Fruit fly (Drosophila melanogaster) whole organism, pupa: ENCODE measurements around the gene Sytbeta.

Experiments used
- CG10348 ChIP-seq: fragments of 200-800 bp; sonication (Bioruptor generic); IDR thresholded peaks from 2 replicates; pipeline ENCODE4 v1.3.6; 2022; ENCODE audit warnings: missing biosample characterization, missing genetic modification characterization
- CG12605 ChIP-seq: fragments of 200-800 bp; sonication (Bioruptor generic); IDR thresholded peaks from 2 replicates; pipeline ENCODE4 v1.3.6; 2022; ENCODE audit warnings: missing biosample characterization, missing genetic modification characterization
- CG13204 ChIP-seq: fragments of 200-800 bp; sonication (Bioruptor generic); optimal IDR thresholded peaks from 2 replicates; lab custom pipeline; 2018; ENCODE audit warnings: missing biosample characterization, mild to moderate bottlenecking, missing genetic modification characterization, moderate library complexity
- CG14655 ChIP-seq: fragments of 200-800 bp; sonication (Bioruptor generic); optimal IDR thresholded peaks from 3 replicates; lab custom pipeline; 2017; ENCODE audit warnings: mild to moderate bottlenecking, missing biosample characterization, missing genetic modification reagents, missing genetic modification characterization
- CG15710 ChIP-seq: fragments of 200-800 bp; sonication (Bioruptor generic); optimal IDR thresholded peaks from 2 replicates; lab custom pipeline; 2018; ENCODE audit warnings: missing biosample characterization, mild to moderate bottlenecking, missing genetic modification characterization, moderate library complexity
- CG17806 ChIP-seq: fragments of 200-800 bp; sonication (Bioruptor generic); optimal IDR thresholded peaks from 2 replicates; lab custom pipeline; 2018; ENCODE audit warnings: missing biosample characterization, mild to moderate bottlenecking, missing genetic modification characterization, moderate library complexity
- CG32121 ChIP-seq: fragments of 200-800 bp; sonication (Bioruptor generic); IDR thresholded peaks from 2 replicates; pipeline ENCODE4 v1.3.6; 2022; ENCODE audit warnings: missing biosample characterization, missing genetic modification characterization
- CG34367 ChIP-seq: fragments of 200-800 bp; sonication (Bioruptor generic); optimal IDR thresholded peaks from 2 replicates; lab custom pipeline; 2018; ENCODE audit warnings: missing biosample characterization, mild to moderate bottlenecking, missing genetic modification characterization
- CG4496 ChIP-seq: fragments of 200-800 bp; sonication (Bioruptor generic); IDR thresholded peaks from 3 replicates; pipeline ENCODE4 v1.3.6; 2022; ENCODE audit warnings: missing biosample characterization, missing genetic modification characterization
- CG8159 ChIP-seq: fragments of 200-800 bp; sonication (Bioruptor generic); optimal IDR thresholded peaks from 3 replicates; lab custom pipeline; 2018; ENCODE audit warnings: missing biosample characterization, mild to moderate bottlenecking, missing genetic modification characterization, moderate library complexity
- CG8301 ChIP-seq: fragments of 200-800 bp; sonication (Bioruptor generic); optimal IDR thresholded peaks from 2 replicates; lab custom pipeline; 2018; ENCODE audit warnings: missing biosample characterization, mild to moderate bottlenecking, missing genetic modification characterization
- CG9948 ChIP-seq: fragments of 200-800 bp; sonication (Bioruptor generic); optimal IDR thresholded peaks from 2 replicates; lab custom pipeline; 2018; ENCODE audit warnings: missing biosample characterization, mild to moderate bottlenecking, missing genetic modification characterization, moderate library complexity
- D1 ChIP-seq: fragments of 200-800 bp; sonication (Bioruptor generic); optimal IDR thresholded peaks from 2 replicates; lab custom pipeline; 2018; ENCODE audit warnings: missing biosample characterization, mild to moderate bottlenecking, missing genetic modification characterization, moderate library complexity
- EcR ChIP-seq: fragments of 200-800 bp; sonication (Bioruptor generic); optimal IDR thresholded peaks from 3 replicates; lab custom pipeline; 2019; ENCODE audit warnings: missing biosample characterization, missing genetic modification characterization, mild to moderate bottlenecking, moderate library complexity, missing genetic modification reagents
- Ets98B ChIP-seq: fragments of 200-800 bp; sonication (Bioruptor generic); IDR thresholded peaks from 2 replicates; pipeline ENCODE4 v1.3.6; 2022; ENCODE audit warnings: missing biosample characterization, missing genetic modification characterization
- Pif1A ChIP-seq: fragments of 200-800 bp; sonication (Bioruptor generic); optimal IDR thresholded peaks from 3 replicates; lab custom pipeline; 2016; ENCODE audit warnings: missing biosample characterization, missing genetic modification characterization
- Pif1B ChIP-seq: fragments of 200-800 bp; sonication (Bioruptor generic); optimal IDR thresholded peaks from 3 replicates; lab custom pipeline; 2016; ENCODE audit warnings: missing biosample characterization, missing genetic modification characterization
- Snoo ChIP-seq: fragments of 200-800 bp; sonication (Bioruptor generic); optimal IDR thresholded peaks from 3 replicates; lab custom pipeline; 2017; ENCODE audit warnings: missing biosample characterization, mild to moderate bottlenecking, missing genetic modification characterization, inconsistent platforms
- fd96Ca ChIP-seq: fragments of 200-800 bp; sonication (Bioruptor generic); IDR thresholded peaks from 3 replicates; pipeline ENCODE4 v1.3.6; 2022; ENCODE audit warnings: missing biosample characterization, missing genetic modification characterization
- gl ChIP-seq: fragments of 200-800 bp; sonication (Bioruptor generic); optimal IDR thresholded peaks from 2 replicates; lab custom pipeline; 2018; ENCODE audit warnings: missing biosample characterization, mild to moderate bottlenecking, missing genetic modification characterization
- rn ChIP-seq: fragments of 200-800 bp; sonication (Bioruptor generic); IDR thresholded peaks from 2 replicates; pipeline ENCODE4 v1.3.6; 2022; ENCODE audit warnings: missing biosample characterization, missing genetic modification characterization

The Sytbeta gene

DNA sequence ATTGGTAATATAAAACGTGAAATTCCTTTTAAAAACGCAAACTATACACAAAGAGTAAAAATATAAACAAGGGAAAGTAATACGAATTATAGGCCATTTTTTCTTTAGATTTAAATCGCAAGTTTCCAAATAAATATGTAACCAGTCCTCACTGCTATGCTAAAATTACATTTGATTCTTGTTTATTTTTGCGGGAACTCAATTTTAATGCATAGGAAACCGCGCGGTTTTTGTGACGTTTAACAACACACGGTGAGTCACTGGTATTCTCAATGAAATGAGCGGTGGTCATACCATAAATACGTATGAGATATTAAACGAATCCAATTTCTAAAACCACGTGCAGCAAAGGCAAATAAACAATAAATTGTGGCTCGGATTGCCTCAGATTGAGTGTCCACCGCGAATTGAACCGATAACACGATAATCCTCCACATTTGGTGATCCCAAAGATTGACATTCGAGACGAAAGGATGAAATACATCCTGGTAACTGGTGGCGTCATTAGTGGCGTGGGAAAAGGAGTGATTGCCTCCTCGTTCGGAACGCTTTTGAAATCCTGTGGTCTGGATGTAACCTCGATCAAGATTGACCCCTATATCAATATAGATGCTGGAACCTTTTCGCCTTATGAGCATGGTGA is 33.2 kb upstream of the Sytbeta start, which contains the start of gene Ctps:
Gene Ctps (plus strand): TSS at position 37 of the 643 bp plus-strand sequence.
- TF ChIP-seq CG12605 (GFP tag; lab: Robert Waterston, UW) (no peak), Pif1A (GFP tag; lab: Kevin White, UChicago) (peak; percentile 0), CG10348 (GFP tag; lab: Robert Waterston, UW) (no peak), D1 (tag; lab: Kevin White, UChicago) (peak; percentile 49)

DNA sequence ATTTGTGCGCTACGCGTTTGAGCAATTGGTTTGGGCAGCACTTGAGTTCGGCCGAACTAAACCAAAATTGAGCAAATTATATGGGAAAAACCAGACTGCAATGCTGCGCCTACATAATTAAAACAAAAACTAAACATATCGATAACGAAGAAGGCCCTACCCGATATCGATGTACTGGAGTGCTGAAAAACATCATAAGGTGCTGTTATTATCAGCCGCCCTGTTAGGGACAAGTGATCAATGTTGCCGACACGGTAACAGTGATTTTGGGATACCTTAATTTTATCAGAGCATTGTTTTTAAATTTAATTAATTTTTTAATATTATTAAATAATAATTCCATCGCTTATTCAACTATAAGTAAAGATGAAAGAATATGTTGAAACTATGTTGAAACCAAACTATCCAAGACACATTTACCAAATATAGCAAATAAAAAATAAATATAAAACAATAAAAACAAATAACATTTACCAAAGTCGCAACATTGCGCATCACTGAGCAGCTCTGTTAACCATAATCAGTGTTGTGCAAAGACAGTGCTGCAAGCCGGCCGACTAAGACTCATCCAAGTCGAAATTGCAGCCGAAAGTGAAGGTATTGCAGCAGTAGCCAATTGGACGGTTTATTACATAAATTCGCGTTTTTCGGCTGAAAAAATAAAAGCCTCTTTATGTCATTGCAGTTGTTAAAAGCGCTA is 30.0 kb upstream of the Sytbeta start, which contains the start of the genes sstn, Plp and GlyRS:
Gene sstn (minus strand): TSS at position 131 of the 700 bp plus-strand sequence.
Gene Plp (minus strand): TSS at position 136 of the 700 bp plus-strand sequence.
Gene GlyRS (plus strand): TSS at position 554 of the 700 bp plus-strand sequence.
- TF ChIP-seq CG8301 (tag; lab: Kevin White, UChicago) (no peak), Ets98B (no peak), CG8159 (tag; lab: Kevin White, UChicago) (peak; percentile 47), Snoo (tag; lab: Kevin White, UChicago) (no peak), CG4496 (no peak), CG15710 (tag; lab: Kevin White, UChicago) (peak; percentile 25)
- TF ChIP-seq, all 21 proteins: peak for 2

DNA sequence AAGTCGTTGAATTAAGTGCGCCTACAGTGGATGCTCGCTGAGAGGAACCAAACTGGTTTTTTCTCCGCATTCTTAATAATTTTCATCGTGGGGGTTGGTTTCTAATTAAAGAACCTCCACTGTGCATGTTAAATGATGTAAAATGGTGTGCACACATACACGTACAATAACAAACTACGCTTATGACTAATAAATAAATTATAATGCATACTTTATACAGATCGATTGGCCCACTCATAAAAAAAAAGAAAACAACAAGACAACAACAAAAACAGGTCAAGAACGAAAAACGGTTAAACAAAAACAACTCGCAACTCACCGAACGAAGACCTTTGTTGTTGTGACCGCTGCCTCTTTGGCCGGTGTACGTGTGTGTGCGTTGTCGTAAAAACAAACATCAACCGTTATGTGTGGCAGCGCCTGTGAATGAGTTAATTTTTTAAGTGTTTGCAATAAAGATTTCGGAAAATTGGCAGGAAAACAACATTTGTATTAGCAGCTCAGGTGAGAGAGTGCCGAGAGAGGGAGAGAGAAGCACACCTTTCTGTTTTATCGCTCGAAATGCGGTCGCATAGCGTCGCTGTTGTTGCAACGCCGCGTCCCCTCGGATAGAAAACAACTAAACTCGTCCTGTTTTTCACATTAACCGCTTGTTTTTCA is 29.3 kb upstream of the Sytbeta start:
- no peak for TF ChIP-seq Pif1B (GFP tag; lab: Kevin White, UChicago)
- no peak for TF ChIP-seq CG15710 (tag; lab: Kevin White, UChicago)
- TF ChIP-seq EcR (GFP tag; lab: Kevin White, UChicago), result peak; percentile 70
- 0 out of 3 replicates have a peak, but pooled peaks have one; percentile 49 for TF ChIP-seq CG4496
- TF ChIP-seq CG8159 (tag; lab: Kevin White, UChicago), result peak; percentile 5
- 0 out of 2 replicates have a peak, but pooled peaks have one; percentile 37 for TF ChIP-seq CG32121 (GFP tag; lab: Robert Waterston, UW)
- peak; percentile 19 for TF ChIP-seq Pif1A (GFP tag; lab: Kevin White, UChicago)
- TF ChIP-seq CG34367 (tag; lab: Kevin White, UChicago), result no peak
- TF ChIP-seq, all 21 proteins: peak for 5

DNA sequence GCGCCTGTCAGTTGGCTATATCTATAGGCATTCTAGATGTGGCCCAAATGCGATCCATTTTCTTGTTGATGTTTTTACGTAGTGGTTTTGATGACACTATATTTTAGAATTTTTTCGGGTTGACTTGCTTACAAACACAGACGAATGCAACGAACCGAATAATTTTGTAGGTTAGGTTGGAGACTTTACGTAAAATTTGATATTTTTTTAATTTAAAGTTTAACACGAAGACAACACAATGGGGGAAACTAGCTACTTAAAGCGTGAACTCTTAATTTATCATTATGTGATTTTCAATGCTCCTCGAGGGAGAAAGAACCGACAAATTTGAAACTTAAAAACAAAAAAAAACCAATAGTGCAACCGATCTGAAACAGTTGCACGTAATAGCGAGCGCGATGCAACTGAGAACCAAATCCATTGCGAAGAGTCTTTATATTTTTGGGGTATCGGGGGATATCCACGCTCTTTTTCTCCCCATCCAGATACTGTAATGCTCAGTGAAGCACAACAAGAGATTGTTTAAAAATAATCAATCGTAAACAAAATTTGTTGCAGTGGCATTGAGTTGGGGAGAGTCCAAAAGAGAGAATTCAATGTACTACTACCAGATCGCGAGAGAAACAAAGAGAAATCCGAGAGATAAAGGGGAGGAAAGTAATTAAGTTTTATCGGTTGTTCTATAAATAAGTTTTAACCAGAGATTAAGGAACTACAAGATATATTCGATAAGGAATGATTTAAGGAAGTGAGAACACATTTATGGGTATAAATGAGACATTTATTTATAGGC is 25.3 kb upstream of the Sytbeta start:
- TF ChIP-seq rn (GFP tag; lab: Robert Waterston, UW) (no peak), gl (tag; lab: Kevin White, UChicago) (no peak), CG14655 (GFP tag; lab: Kevin White, UChicago) (no peak), Pif1B (GFP tag; lab: Kevin White, UChicago) (no peak), EcR (GFP tag; lab: Kevin White, UChicago) (no peak), CG9948 (tag; lab: Kevin White, UChicago) (no peak), Pif1A (GFP tag; lab: Kevin White, UChicago) (no peak), CG13204 (GFP tag; lab: Kevin White, UChicago) (no peak), CG34367 (tag; lab: Kevin White, UChicago) (no peak), CG12605 (GFP tag; lab: Robert Waterston, UW) (no peak)

DNA sequence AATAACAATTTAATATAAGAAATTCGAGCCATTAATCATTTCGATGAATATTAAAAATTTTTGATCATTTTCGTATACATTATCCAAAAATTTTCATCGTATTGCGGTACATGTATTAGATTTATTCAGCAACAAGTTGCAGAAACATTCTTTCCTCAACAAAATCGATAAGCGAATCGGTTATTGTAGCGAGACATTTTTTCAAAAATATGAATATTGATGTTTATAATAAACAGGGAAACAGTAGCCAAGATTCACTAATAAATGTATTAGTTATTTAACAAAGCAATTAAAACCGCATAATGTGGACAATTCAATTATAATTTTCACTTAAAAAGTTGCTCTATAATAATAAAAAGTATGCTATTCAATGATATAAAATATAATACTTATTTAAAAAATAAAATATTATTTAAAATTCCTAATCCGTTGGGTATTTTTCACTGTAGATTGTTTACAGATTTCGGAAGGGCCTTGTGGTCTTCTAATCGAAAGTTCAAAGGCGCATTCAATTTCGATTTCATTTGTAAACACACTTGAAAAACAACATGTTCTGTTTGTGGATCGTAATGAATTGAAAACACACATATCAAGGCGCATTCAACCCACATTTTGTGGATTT is 24.4 kb upstream of the Sytbeta start:
- TF ChIP-seq Pif1A (GFP tag; lab: Kevin White, UChicago), result no peak
- no peak for TF ChIP-seq CG34367 (tag; lab: Kevin White, UChicago)
- TF ChIP-seq CG9948 (tag; lab: Kevin White, UChicago), result no peak
- TF ChIP-seq fd96Ca (GFP tag; lab: Robert Waterston, UW), result no peak
- no peak for TF ChIP-seq CG17806
- no peak for TF ChIP-seq CG13204 (GFP tag; lab: Kevin White, UChicago)
- TF ChIP-seq EcR (GFP tag; lab: Kevin White, UChicago), result no peak
- TF ChIP-seq CG32121 (GFP tag; lab: Robert Waterston, UW), result no peak
- TF ChIP-seq CG15710 (tag; lab: Kevin White, UChicago), result no peak
- TF ChIP-seq CG12605 (GFP tag; lab: Robert Waterston, UW), result no peak
- no peak for TF ChIP-seq Snoo (tag; lab: Kevin White, UChicago)
- no peak for TF ChIP-seq CG4496
- no peak for TF ChIP-seq CG10348 (GFP tag; lab: Robert Waterston, UW)
- no peak for TF ChIP-seq Pif1B (GFP tag; lab: Kevin White, UChicago)
- no peak for TF ChIP-seq CG8159 (tag; lab: Kevin White, UChicago)
- no peak for TF ChIP-seq D1 (tag; lab: Kevin White, UChicago)
- no peak for TF ChIP-seq Ets98B
- TF ChIP-seq CG14655 (GFP tag; lab: Kevin White, UChicago), result no peak
- no peak for TF ChIP-seq CG8301 (tag; lab: Kevin White, UChicago)
- no peak for TF ChIP-seq rn (GFP tag; lab: Robert Waterston, UW)
